Fruit fly (Drosophila melanogaster): ENCODE measurements around the gene betaTub85D.

DNA sequence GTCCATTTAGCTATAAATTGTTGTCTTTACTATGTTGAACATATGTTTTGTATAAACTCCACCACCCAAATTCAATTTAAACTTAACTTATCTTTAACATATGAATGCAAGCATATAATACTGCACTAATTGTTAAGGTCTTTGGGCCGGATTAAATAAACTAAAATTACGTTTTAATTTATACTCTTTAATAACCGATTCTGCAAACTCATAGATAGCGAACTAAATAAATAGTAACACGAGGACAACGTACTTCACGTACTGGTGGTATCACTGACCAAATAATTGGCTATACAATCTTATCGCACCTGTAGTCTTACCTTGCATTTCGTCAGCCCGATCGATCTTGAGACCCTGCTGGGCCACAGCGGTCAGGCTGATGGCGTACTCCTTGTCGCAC, 17.7 kb downstream of the betaTub85D start:
- TF ChIP-seq CG8478 (optimal IDR thresholded peaks at IDR 0.05) = no peak
- TF ChIP-seq CTCF (optimal IDR thresholded peaks at IDR 0.05) = no peak
